Worm (Caenorhabditis elegans) whole organism, midembryonic: ENCODE data around the gene fbxa-120.
"Not testable (repeated sequence)": the region's sequence is repeated elsewhere in the genome, so short reads cannot be mapped to it uniquely, and the experiment has no call there.

Experiments
- T22C8.4 ChIP-seq: fragments of 200-800 bp; sonication (Bioruptor generic); IDR thresholded peaks from 2 replicates; pipeline ENCODE4 v1.3.6; 2022; ENCODE audit warnings: missing genetic modification characterization, missing compliant biosample characterization
- cog-1 ChIP-seq: sonication (generic microtip); optimal IDR thresholded peaks from 2 replicates; lab custom pipeline; 2016; ENCODE audit warnings: missing genetic modification characterization, missing compliant biosample characterization
- flt-1 ChIP-seq: fragments of 200-800 bp; sonication (Bioruptor generic); IDR thresholded peaks from 2 replicates; pipeline ENCODE4 v1.3.6; 2022; ENCODE audit warnings: missing genetic modification characterization, missing compliant biosample characterization
- klf-2 ChIP-seq: fragments of 200-800 bp; sonication (Bioruptor generic); conservative IDR thresholded peaks from 2 replicates; pipeline ENCODE4 v1.3.6; 2022; ENCODE audit warnings: missing genetic modification reagents, missing genetic modification characterization, missing compliant biosample characterization
- med-1 ChIP-seq: sonication (generic microtip); optimal IDR thresholded peaks from 2 replicates; lab custom pipeline; 2017; ENCODE audit warnings: missing genetic modification characterization, mild to moderate bottlenecking, missing compliant biosample characterization, antibody characterized with exemption, missing genetic modification reagents; ENCODE audit not compliant: insufficient read depth
- ref-1 ChIP-seq: fragments of 200-800 bp; sonication (Bioruptor generic); conservative IDR thresholded peaks from 2 replicates; pipeline ENCODE4 v1.3.6; 2022; ENCODE audit warnings: missing genetic modification reagents, missing genetic modification characterization, missing compliant biosample characterization
- tab-1 ChIP-seq: fragments of 200-800 bp; sonication (Bioruptor generic); IDR thresholded peaks from 2 replicates; pipeline ENCODE4 v1.3.6; 2022; ENCODE audit warnings: missing genetic modification characterization, missing compliant biosample characterization
- ztf-23 ChIP-seq: fragments of 200-800 bp; sonication (Bioruptor generic); IDR thresholded peaks from 2 replicates; pipeline ENCODE4 v1.3.6; 2022; ENCODE audit warnings: missing genetic modification reagents, missing genetic modification characterization, missing compliant biosample characterization
- ztf-29 ChIP-seq: fragments of 200-800 bp; sonication (Bioruptor generic); IDR thresholded peaks from 2 replicates; pipeline ENCODE4 v1.3.6; 2022; ENCODE audit warnings: missing genetic modification reagents, missing genetic modification characterization, missing compliant biosample characterization

fbxa-120 gene

ce11 chrX:17302419-17302818, at the start of gene fbxa-120:
TSS of gene fbxa-120 (plus strand) at chrX:17302719.
- TF ChIP-seq T22C8.4 (no peak), med-1 (no peak), klf-2 (GFP tag; lab: Robert Waterston, UW) (no peak), tab-1 (GFP tag; lab: Robert Waterston, UW) (no peak)

- TF ChIP-seq klf-2 (GFP tag; lab: Robert Waterston, UW) (no peak), ztf-23 (GFP tag; lab: Robert Waterston, UW) (no peak), cog-1 (no peak), T22C8.4 (no peak), flt-1 (GFP tag; lab: Robert Waterston, UW) (no peak), ztf-29 (GFP tag; lab: Robert Waterston, UW) (no peak), med-1 (no peak), tab-1 (GFP tag; lab: Robert Waterston, UW) (no peak), ref-1 (GFP tag; lab: Robert Waterston, UW) (no peak)
Observed at ce11 chrX:17256769-17257168, 45.8 kb upstream of the fbxa-120 start, which contains the start of gene Y40C7B.4. TSS of gene Y40C7B.4 (minus strand) at chrX:17256787.

ce11 chrX:17288378-17288777, 14.1 kb upstream of the fbxa-120 start:
- no peak for TF ChIP-seq T22C8.4
- peak; percentile 87 for TF ChIP-seq flt-1 (GFP tag; lab: Robert Waterston, UW)

DNA sequence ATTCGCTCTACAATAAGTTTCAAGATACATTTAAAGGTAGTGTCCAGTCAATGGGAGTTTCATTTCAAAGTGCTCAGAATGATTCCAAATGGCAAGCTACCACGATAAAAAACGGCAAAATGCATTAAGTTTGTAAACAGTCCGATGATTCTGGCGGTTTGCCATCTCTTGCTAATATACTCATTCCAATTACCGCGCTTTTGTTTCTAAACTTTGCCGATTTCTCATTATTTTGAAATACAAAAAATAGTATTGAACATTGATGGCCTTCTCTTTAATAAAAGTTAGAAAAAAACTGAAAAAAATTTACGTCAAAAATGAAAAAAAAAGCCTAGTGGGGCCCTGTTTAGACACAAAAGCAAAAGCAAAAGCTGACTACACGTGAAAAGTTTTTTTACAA, 8.5 kb upstream of the fbxa-120 start:
- TF ChIP-seq cog-1 (no peak), tab-1 (GFP tag; lab: Robert Waterston, UW) (no peak), T22C8.4 (no peak), klf-2 (GFP tag; lab: Robert Waterston, UW) (no peak), flt-1 (GFP tag; lab: Robert Waterston, UW) (no peak), ztf-29 (GFP tag; lab: Robert Waterston, UW) (no peak), med-1 (no peak), ztf-23 (GFP tag; lab: Robert Waterston, UW) (no peak), ref-1 (GFP tag; lab: Robert Waterston, UW) (no peak)

DNA sequence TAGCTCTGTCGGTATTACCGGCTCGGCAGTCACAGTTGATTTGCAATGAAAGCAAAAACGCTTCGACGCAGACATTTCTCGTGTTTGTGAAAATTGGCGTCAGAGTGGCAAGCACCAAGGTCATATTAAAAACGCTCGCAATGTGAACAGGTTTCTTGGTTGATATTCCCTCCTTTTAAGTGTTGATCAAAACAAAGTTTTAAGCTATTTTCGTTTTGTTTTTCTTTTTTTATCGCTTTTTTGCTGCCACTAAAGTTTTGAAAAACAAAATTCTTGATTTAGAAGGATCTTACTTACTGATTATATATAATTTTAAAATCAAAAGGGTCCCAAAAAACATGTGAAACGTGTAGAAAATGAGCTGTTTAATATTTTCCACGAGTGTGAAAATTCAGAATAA, 7.8 kb upstream of the fbxa-120 start, which contains the start of gene C33E10.8:
TSS of gene C33E10.8 (minus strand) at position 101 of the 400 bp plus-strand sequence.
- TF ChIP-seq klf-2 (GFP tag; lab: Robert Waterston, UW) (no peak), ref-1 (GFP tag; lab: Robert Waterston, UW) (no peak), T22C8.4 (no peak), tab-1 (GFP tag; lab: Robert Waterston, UW) (no peak), cog-1 (no peak), med-1 (no peak), ztf-23 (GFP tag; lab: Robert Waterston, UW) (no peak), ztf-29 (GFP tag; lab: Robert Waterston, UW) (no peak), flt-1 (GFP tag; lab: Robert Waterston, UW) (no peak)

DNA sequence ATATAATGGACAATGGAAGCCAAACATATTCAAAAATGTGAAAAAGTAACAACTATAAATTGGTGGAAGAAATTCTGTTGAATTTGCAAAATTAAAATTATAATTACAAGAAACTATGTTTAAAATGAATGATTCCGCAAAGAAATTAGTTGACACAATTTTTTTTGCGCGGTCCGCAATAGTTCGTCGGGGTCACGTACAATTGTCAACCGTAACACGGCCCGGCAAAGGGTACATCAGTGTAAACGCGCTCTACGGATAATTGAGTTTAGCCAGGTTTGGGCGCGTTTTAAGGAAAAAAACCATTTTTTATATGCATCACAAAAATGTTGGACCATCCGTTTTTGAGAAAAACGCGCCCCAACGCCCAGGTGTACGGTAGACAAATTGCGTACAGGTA, 5.1 kb upstream of the fbxa-120 start:
- TF ChIP-seq T22C8.4: no peak
- no peak for TF ChIP-seq ztf-23 (GFP tag; lab: Robert Waterston, UW)
- no peak for TF ChIP-seq med-1
- TF ChIP-seq cog-1: no peak
- TF ChIP-seq tab-1 (GFP tag; lab: Robert Waterston, UW): no peak
- no peak for TF ChIP-seq klf-2 (GFP tag; lab: Robert Waterston, UW)
- no peak for TF ChIP-seq flt-1 (GFP tag; lab: Robert Waterston, UW)
- no peak for TF ChIP-seq ztf-29 (GFP tag; lab: Robert Waterston, UW)
- TF ChIP-seq ref-1 (GFP tag; lab: Robert Waterston, UW): no peak

DNA sequence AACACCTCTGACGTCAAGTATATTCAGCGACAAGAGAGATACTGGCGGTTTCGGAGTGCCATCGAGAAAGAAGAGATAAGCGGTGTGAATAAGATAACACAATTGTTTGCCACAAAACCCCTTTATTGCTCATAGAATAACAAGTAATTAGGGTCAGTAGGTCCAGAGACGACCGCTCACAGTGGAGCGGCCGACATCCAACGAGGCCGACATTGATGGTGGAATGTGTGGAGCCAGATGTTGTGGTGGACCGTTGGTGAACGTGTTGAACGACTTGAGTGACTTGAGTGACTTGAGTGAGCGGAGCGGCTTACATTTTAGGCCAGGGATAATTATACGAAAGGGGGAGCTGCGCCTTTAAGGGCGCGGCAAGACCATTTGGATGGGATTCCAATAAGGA, 1.8 kb upstream of the fbxa-120 start:
- TF ChIP-seq klf-2 (GFP tag; lab: Robert Waterston, UW) (no peak), tab-1 (GFP tag; lab: Robert Waterston, UW) (0 out of 2 replicates have a peak, but pooled peaks have one; percentile 15), flt-1 (GFP tag; lab: Robert Waterston, UW) (no peak)

DNA sequence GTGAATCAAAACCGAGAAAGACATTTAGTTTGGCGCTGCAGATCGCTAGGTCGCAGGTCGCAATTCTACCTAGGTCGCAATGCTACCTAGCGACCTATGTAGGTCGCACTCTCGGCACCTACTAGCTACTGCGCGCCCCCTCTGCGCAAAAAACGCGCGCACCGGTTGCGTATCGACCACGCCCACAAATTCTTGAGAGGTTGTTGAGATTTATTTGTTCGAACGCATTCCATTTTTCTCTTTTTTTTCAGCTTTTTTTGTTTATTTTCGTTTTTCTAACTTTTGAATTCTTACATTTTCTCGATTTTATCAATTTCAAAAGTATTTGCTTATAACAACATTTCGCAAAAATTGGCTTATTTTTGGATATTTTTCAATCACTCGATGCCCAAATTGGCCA, 619 bp upstream of the fbxa-120 start, which contains the start of gene C33E10.10:
TSS of gene C33E10.10 (minus strand) at position 101 of the 400 bp plus-strand sequence.
- TF ChIP-seq ref-1 (GFP tag; lab: Robert Waterston, UW) (no peak), ztf-23 (GFP tag; lab: Robert Waterston, UW) (no peak), med-1 (no peak), klf-2 (GFP tag; lab: Robert Waterston, UW) (no peak), ztf-29 (GFP tag; lab: Robert Waterston, UW) (no peak), tab-1 (GFP tag; lab: Robert Waterston, UW) (no peak), T22C8.4 (no peak)

- peak; percentile 30; the same call in 1 of the 2 replicates for TF ChIP-seq flt-1 (GFP tag; lab: Robert Waterston, UW)
- TF ChIP-seq ztf-23 (GFP tag; lab: Robert Waterston, UW): 0 out of 2 replicates have a peak, but pooled peaks have one; percentile 25
Observed at ce11 chrX:17304920-17305319, 2.4 kb downstream of the fbxa-120 start, which contains the start of gene C33E10.1. TSS of gene C33E10.1 (plus strand) at chrX:17305220.

DNA sequence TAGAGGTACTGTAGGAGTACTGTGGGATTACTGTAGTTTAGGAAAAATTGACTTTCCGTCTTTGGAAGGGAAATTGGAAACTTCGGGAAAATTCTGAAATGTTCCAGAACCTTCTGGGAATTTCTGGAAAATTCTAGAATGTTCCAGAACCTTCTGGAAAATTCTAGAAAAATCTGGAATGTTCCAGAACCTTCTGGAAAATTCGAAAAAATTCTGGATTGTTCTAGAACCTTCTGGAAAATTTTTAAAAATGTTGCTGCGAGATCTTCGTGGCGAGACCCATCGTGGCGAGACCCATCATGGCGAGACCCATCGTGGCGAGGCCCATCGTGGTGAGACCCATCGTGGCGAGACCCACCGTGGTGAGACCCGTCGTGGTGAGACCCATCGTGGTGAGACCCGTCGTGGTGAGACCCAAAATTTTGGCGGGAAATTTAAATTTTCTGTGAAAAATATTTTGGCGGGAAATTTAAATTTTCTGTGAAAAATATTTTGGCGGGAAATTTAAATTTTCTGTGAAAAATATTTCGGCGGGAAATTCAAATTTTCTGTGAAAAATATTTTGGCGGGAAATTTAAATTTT, 8.3 kb downstream of the fbxa-120 start, which contains the start of gene C53C11.4:
TSS of gene C53C11.4 (plus strand) at position 179 of the 583 bp plus-strand sequence.
- TF ChIP-seq cog-1; ztf-29 (GFP tag; lab: Robert Waterston, UW); klf-2 (GFP tag; lab: Robert Waterston, UW): not testable (repeated sequence)

ce11 chrX:17314948-17315347, 12.4 kb downstream of the fbxa-120 start:
- TF ChIP-seq tab-1 (GFP tag; lab: Robert Waterston, UW) (0 out of 2 replicates have a peak, but pooled peaks have one; percentile 33), cog-1 (peak; percentile 31), flt-1 (GFP tag; lab: Robert Waterston, UW) (no peak), ztf-29 (GFP tag; lab: Robert Waterston, UW) (0 out of 2 replicates have a peak, but pooled peaks have one; percentile 14), ref-1 (GFP tag; lab: Robert Waterston, UW) (no peak)
